Worm (Caenorhabditis elegans): ENCODE data around the gene Y67D2.2.

Gene Y67D2.2

ce11 chrIII:1601464-1602169, 43.0 kb downstream of the Y67D2.2 start:
- no peak for TF ChIP-seq alr-1 (tag; optimal IDR thresholded peaks at IDR 0.05)
- no peak for TF ChIP-seq nhr-23 (tag; optimal IDR thresholded peaks at IDR 0.05)
- no peak for TF ChIP-seq ztf-11 (tag; optimal IDR thresholded peaks at IDR 0.05)
- TF ChIP-seq C34F6.9 (tag; optimal IDR thresholded peaks at IDR 0.05): peak; percentile 2
- peak; percentile 22 for TF ChIP-seq crh-2 (tag; optimal IDR thresholded peaks at IDR 0.05)
- TF ChIP-seq R02D3.7 (tag; optimal IDR thresholded peaks at IDR 0.05): no peak
- TF ChIP-seq nhr-25 (tag; optimal IDR thresholded peaks at IDR 0.05): peak; percentile 64
- no peak for TF ChIP-seq ceh-16 (tag; optimal IDR thresholded peaks at IDR 0.05)
- no peak for TF ChIP-seq lin-11 (tag; optimal IDR thresholded peaks at IDR 0.05)
- TF ChIP-seq nhr-77 (tag; optimal IDR thresholded peaks at IDR 0.05): no peak
- TF ChIP-seq skn-1 (tag; optimal IDR thresholded peaks at IDR 0.05): no peak
- TF ChIP-seq F13H6.1 (tag; optimal IDR thresholded peaks at IDR 0.05): peak; percentile 20
- TF ChIP-seq mab-5 (tag; optimal IDR thresholded peaks at IDR 0.05): no peak
- no peak for TF ChIP-seq elt-3 (tag; optimal IDR thresholded peaks at IDR 0.05)
- no peak for TF ChIP-seq peb-1 (tag; optimal IDR thresholded peaks at IDR 0.05)
- TF ChIP-seq nhr-11 (tag; optimal IDR thresholded peaks at IDR 0.05): no peak
- TF ChIP-seq Y55F3AM.14 (GFP tag; optimal IDR thresholded peaks at IDR 0.05): peak; percentile 65
- peak in 1 of 2 experiments; percentile 24 for TF ChIP-seq lsy-2 (tag; optimal IDR thresholded peaks at IDR 0.05)
- TF ChIP-seq nhr-6 (tag; optimal IDR thresholded peaks at IDR 0.05): no peak
- peak; percentile 53 for TF ChIP-seq sma-9 (GFP tag; optimal IDR thresholded peaks at IDR 0.05)
- TF ChIP-seq sma-9 (tag; optimal IDR thresholded peaks at IDR 0.05): no peak
- TF ChIP-seq aly-2 (tag; optimal IDR thresholded peaks at IDR 0.05): no peak
- peak; percentile 8 for TF ChIP-seq nhr-129 (tag; optimal IDR thresholded peaks at IDR 0.05)
- TF ChIP-seq ZK546.5 (tag; optimal IDR thresholded peaks at IDR 0.05): no peak
- no peak for TF ChIP-seq ztf-4 (tag; optimal IDR thresholded peaks at IDR 0.05)
- no peak for TF ChIP-seq nhr-12 (tag; optimal IDR thresholded peaks at IDR 0.05)
- TF ChIP-seq nhr-21 (tag; optimal IDR thresholded peaks at IDR 0.05): peak; percentile 0
- TF ChIP-seq lin-39 (tag; optimal IDR thresholded peaks at IDR 0.05): no peak
- TF ChIP-seq mdl-1 (tag; optimal IDR thresholded peaks at IDR 0.05): no peak
- TF ChIP-seq sem-4 (tag; optimal IDR thresholded peaks at IDR 0.05): no peak
- no peak for TF ChIP-seq nhr-10 (tag; optimal IDR thresholded peaks at IDR 0.05)
- no peak for TF ChIP-seq unc-62 (GFP tag; optimal IDR thresholded peaks at IDR 0.05)
- no peak for TF ChIP-seq blmp-1 (tag; optimal IDR thresholded peaks at IDR 0.05; ENCODE audit: insufficient read depth)
- TF ChIP-seq lin-13 (GFP tag; optimal IDR thresholded peaks at IDR 0.05): peak; percentile 61
- TF ChIP-seq nhr-237 (tag; optimal IDR thresholded peaks at IDR 0.05): no peak

ce11 chrIII:1602682-1603081, 44.1 kb downstream of the Y67D2.2 start:
- no peak for TF ChIP-seq nhr-6 (tag; optimal IDR thresholded peaks at IDR 0.05)
- TF ChIP-seq sma-3 (GFP tag; optimal IDR thresholded peaks at IDR 0.05): peak; percentile 25
- peak; percentile 2 for TF ChIP-seq crh-2 (tag; optimal IDR thresholded peaks at IDR 0.05)
- TF ChIP-seq sma-9 (GFP tag; optimal IDR thresholded peaks at IDR 0.05): peak; percentile 30
- TF ChIP-seq sma-9 (tag; optimal IDR thresholded peaks at IDR 0.05): no peak
- TF ChIP-seq fos-1 (tag; optimal IDR thresholded peaks at IDR 0.05): peak; percentile 93
- TF ChIP-seq unc-55 (GFP tag; optimal IDR thresholded peaks at IDR 0.05): no peak

ce11 chrIII:1603776-1604175, 45.2 kb downstream of the Y67D2.2 start:
- TF ChIP-seq mab-5 (tag; optimal IDR thresholded peaks at IDR 0.05) (no peak), sma-9 (GFP tag; optimal IDR thresholded peaks at IDR 0.05) (no peak), sma-9 (tag; optimal IDR thresholded peaks at IDR 0.05) (no peak), lsy-2 (tag; optimal IDR thresholded peaks at IDR 0.05) (no peak), sem-4 (tag; optimal IDR thresholded peaks at IDR 0.05) (no peak), aly-2 (tag; optimal IDR thresholded peaks at IDR 0.05) (no peak), peb-1 (tag; optimal IDR thresholded peaks at IDR 0.05) (no peak), ZK546.5 (tag; optimal IDR thresholded peaks at IDR 0.05) (no peak), R02D3.7 (tag; optimal IDR thresholded peaks at IDR 0.05) (no peak)
